Fruit fly (Drosophila melanogaster): ENCODE measurements around the gene Reps.

Reps gene

dm6 chr2L:11113011-11113528 lies 6.6 kb upstream of the Reps start, which contains the start of gene Idua (continued):
- peak; percentile 60 for TF ChIP-seq HLH3B (GFP tag; IDR thresholded peaks at IDR 0.05)
- TF ChIP-seq sob (GFP tag; IDR thresholded peaks at IDR 0.05), result peak; percentile 34; the same call in 1 of the 2 replicates
- TF ChIP-seq ab (GFP tag; optimal IDR thresholded peaks at IDR 0.05), result no peak
- TF ChIP-seq wek (GFP tag; optimal IDR thresholded peaks at IDR 0.05), result peak; percentile 1
- TF ChIP-seq CG31441 (GFP tag; IDR thresholded peaks at IDR 0.05), result no peak
- no peak for TF ChIP-seq vnd (GFP tag; IDR thresholded peaks at IDR 0.05; ENCODE audit: partially characterized antibody)
- peak; percentile 22; the same call in 1 of the 2 replicates for TF ChIP-seq Rx (GFP tag; IDR thresholded peaks at IDR 0.05)
- no peak for TF ChIP-seq Spps (tag; optimal IDR thresholded peaks at IDR 0.05)
- TF ChIP-seq amos (GFP tag; IDR thresholded peaks at IDR 0.05; ENCODE audit: partially characterized antibody), result no peak
- TF ChIP-seq CG32532 (GFP tag; IDR thresholded peaks at IDR 0.05), result peak; percentile 79
- TF ChIP-seq CG2678 (tag; optimal IDR thresholded peaks at IDR 0.05), result no peak
- no peak for TF ChIP-seq CG5953 (GFP tag; IDR thresholded peaks at IDR 0.05)
- no peak for TF ChIP-seq Side (GFP tag; optimal IDR thresholded peaks at IDR 0.05)
- TF ChIP-seq Meics (GFP tag; optimal IDR thresholded peaks at IDR 0.05), result peak; percentile 93
- TF ChIP-seq CG5245 (GFP tag; optimal IDR thresholded peaks at IDR 0.05), result peak; percentile 51
- TF ChIP-seq pros (GFP tag; optimal IDR thresholded peaks at IDR 0.05), result peak; percentile 6
- peak; percentile 73 for TF ChIP-seq CG10979 (tag; optimal IDR thresholded peaks at IDR 0.05)
- peak; percentile 81 for TF ChIP-seq CG10543 (GFP tag; optimal IDR thresholded peaks at IDR 0.05)
- peak; percentile 41; the same call in 1 of the 2 replicates for TF ChIP-seq sisA (GFP tag; IDR thresholded peaks at IDR 0.05)
- no peak for TF ChIP-seq z (GFP tag; IDR thresholded peaks at IDR 0.05)
- TF ChIP-seq sim (GFP tag; IDR thresholded peaks at IDR 0.05), result no peak
- TF ChIP-seq MTF-1 (GFP tag; optimal IDR thresholded peaks at IDR 0.05; ENCODE audit: borderline replicate concordance), result no peak
- TF ChIP-seq CG6683 (GFP tag; optimal IDR thresholded peaks at IDR 0.05), result peak; percentile 76
- peak; percentile 25; the same call in 1 of the 2 replicates for TF ChIP-seq CG10366 (GFP tag; IDR thresholded peaks at IDR 0.05)
- TF ChIP-seq so (GFP tag; IDR thresholded peaks at IDR 0.05), result peak; percentile 61; the same call in 1 of the 3 replicates
- TF ChIP-seq bsh (GFP tag; optimal IDR thresholded peaks at IDR 0.05), result peak; percentile 57 to 64
- no peak for TF ChIP-seq CG12236 (GFP tag; optimal IDR thresholded peaks at IDR 0.05)
- TF ChIP-seq nmo (GFP tag; optimal IDR thresholded peaks at IDR 0.05), result peak; percentile 77
- no peak for TF ChIP-seq sqz (GFP tag; optimal IDR thresholded peaks at IDR 0.05)
- no peak for TF ChIP-seq ash1 (GFP tag; optimal IDR thresholded peaks at IDR 0.05)
- TF ChIP-seq CG9215 (GFP tag; IDR thresholded peaks at IDR 0.05), result peak; percentile 71
- 0 out of 2 replicates have a peak, but pooled peaks have one; percentile 31 for TF ChIP-seq CG32772 (GFP tag; IDR thresholded peaks at IDR 0.05)
- TF ChIP-seq CG10209 (GFP tag; optimal IDR thresholded peaks at IDR 0.05), result peak; percentile 70
- no peak for TF ChIP-seq sc (optimal IDR thresholded peaks at IDR 0.05)
- peak; percentile 17 for TF ChIP-seq sc (GFP tag; optimal IDR thresholded peaks at IDR 0.05)
- TF ChIP-seq Sry-β (GFP tag; optimal IDR thresholded peaks at IDR 0.05), result no peak
- TF ChIP-seq CG6765 (GFP tag; optimal IDR thresholded peaks at IDR 0.05), result peak; percentile 72
- no peak for TF ChIP-seq CG34224 (GFP tag; IDR thresholded peaks at IDR 0.05; ENCODE audit: partially characterized antibody)
- TF ChIP-seq slbo (GFP tag; IDR thresholded peaks at IDR 0.05), result peak; percentile 66
- peak; percentile 14 for TF ChIP-seq corto (GFP tag; optimal IDR thresholded peaks at IDR 0.05)
- 0 out of 2 replicates have a peak, but pooled peaks have one; percentile 3 for TF ChIP-seq ara (GFP tag; IDR thresholded peaks at IDR 0.05)
- no peak for TF ChIP-seq Dp (GFP tag; optimal IDR thresholded peaks at IDR 0.05)
- peak; percentile 68 for TF ChIP-seq CG12299 (tag; optimal IDR thresholded peaks at IDR 0.05)
- peak; percentile 39; the same call in 1 of the 2 replicates for TF ChIP-seq E2f1 (GFP tag; IDR thresholded peaks at IDR 0.05)
- TF ChIP-seq CG8281 (tag; optimal IDR thresholded peaks at IDR 0.05), result peak; percentile 31
- TF ChIP-seq CG3847 (GFP tag; IDR thresholded peaks at IDR 0.05), result peak; percentile 53
- no peak for TF ChIP-seq Poxn (GFP tag; IDR thresholded peaks at IDR 0.05)
- peak; percentile 34 for TF ChIP-seq bab2 (GFP tag; optimal IDR thresholded peaks at IDR 0.05)
- no peak for TF ChIP-seq ftz-f1 (GFP tag; optimal IDR thresholded peaks at IDR 0.05)
- peak; percentile 7 for TF ChIP-seq CG4854 (GFP tag; optimal IDR thresholded peaks at IDR 0.05)

Data from whole organism, embryonic.